Worm (Caenorhabditis elegans): ENCODE data around the gene B0334.20.
A peak's percentile ranks its signal among the peaks of the same experiment; 100 is the strongest.

The B0334.20 gene

DNA sequence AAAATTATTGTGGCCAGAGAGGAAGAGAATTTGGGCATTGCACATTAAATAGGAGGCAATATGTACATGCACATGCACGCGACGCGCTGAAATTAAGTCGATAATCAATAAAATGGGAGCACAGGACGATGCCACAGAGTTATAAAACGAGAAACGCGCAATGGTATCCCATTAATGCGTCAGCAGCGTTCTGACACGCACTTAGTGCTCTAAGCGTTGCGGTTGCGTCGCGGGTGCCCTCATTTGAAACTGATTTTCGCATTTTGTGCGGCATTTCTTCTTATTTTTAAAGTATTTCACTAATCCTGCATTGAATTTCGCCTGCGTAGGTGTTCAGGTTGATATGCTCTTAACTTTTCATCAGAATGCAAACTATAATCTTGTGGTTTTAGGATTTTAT is 47.2 kb downstream of the B0334.20 start, which contains the start of gene rsp-1 (continued):
- peak; percentile 87 for TF ChIP-seq nhr-25 (tag; optimal IDR thresholded peaks at IDR 0.05)
- TF ChIP-seq ztf-11 (tag; optimal IDR thresholded peaks at IDR 0.05): no peak
- TF ChIP-seq lin-15B (tag; optimal IDR thresholded peaks at IDR 0.05): peak; percentile 90
- peak; percentile 45 for TF ChIP-seq skn-1 (tag; optimal IDR thresholded peaks at IDR 0.05)
- peak; percentile 74 for TF ChIP-seq tbx-2 (tag; optimal IDR thresholded peaks at IDR 0.05)
- peak; percentile 95 for TF ChIP-seq pha-4 (tag; optimal IDR thresholded peaks at IDR 0.05)
- TF ChIP-seq ZK546.5 (tag; optimal IDR thresholded peaks at IDR 0.05): no peak
- peak; percentile 96 for TF ChIP-seq nhr-23 (tag; optimal IDR thresholded peaks at IDR 0.05)
- TF ChIP-seq hmg-11 (tag; optimal IDR thresholded peaks at IDR 0.05): peak; percentile 80
- no peak for TF ChIP-seq nhr-67 (tag; optimal IDR thresholded peaks at IDR 0.05)
- TF ChIP-seq ztf-4 (tag; optimal IDR thresholded peaks at IDR 0.05): peak; percentile 50
- peak; percentile 28 for TF ChIP-seq ceh-82 (tag; optimal IDR thresholded peaks at IDR 0.05)
- TF ChIP-seq lin-39 (tag; optimal IDR thresholded peaks at IDR 0.05): peak; percentile 95
- peak; percentile 87 for TF ChIP-seq nhr-43 (tag; optimal IDR thresholded peaks at IDR 0.05; ENCODE audit: poor library complexity, severe bottlenecking)
- TF ChIP-seq egl-5 (tag; optimal IDR thresholded peaks at IDR 0.05): peak; percentile 85
- TF ChIP-seq daf-12 (tag; optimal IDR thresholded peaks at IDR 0.05): no peak
- TF ChIP-seq mml-1 (tag; optimal IDR thresholded peaks at IDR 0.05): no peak
- TF ChIP-seq nhr-12 (tag; optimal IDR thresholded peaks at IDR 0.05): no peak

DNA sequence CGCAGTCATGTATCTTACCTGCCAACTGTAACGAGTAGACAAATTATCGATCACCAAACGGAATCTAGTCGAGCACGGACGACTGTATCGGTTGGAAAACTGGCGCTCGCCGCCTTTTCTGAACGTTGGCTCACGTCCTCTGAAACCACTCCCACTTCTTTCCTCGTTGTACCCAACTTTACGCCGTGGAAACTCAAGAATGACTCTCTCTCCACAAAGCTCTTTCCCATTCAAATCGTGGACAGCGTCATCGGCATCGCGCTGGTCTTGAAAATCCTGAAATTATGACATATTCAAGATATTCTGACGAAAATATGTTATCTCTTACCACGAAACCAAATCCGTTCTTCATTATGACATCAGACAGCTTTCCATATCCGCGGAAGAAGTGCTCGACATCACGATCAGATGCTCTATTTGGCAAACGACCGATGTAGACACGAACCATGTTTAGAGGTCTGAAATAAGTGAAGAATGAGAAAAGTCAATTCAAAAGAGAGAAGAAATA is 47.7 kb downstream of the B0334.20 start, which contains the start of gene rsp-2:
Gene rsp-2, minus strand, starts transcription at position 458 of the 508 bp plus-strand sequence.
- no peak for TF ChIP-seq zag-1 (tag; optimal IDR thresholded peaks at IDR 0.05)
- TF ChIP-seq nhr-12 (tag; optimal IDR thresholded peaks at IDR 0.05): no peak
- TF ChIP-seq ama-1 (optimal IDR thresholded peaks at IDR 0.05): no peak
- no peak for TF ChIP-seq fkh-10 (GFP tag; optimal IDR thresholded peaks at IDR 0.05)
- no peak for TF ChIP-seq nfya-1 (tag; optimal IDR thresholded peaks at IDR 0.05; ENCODE audit: insufficient read depth)
- no peak for TF ChIP-seq fkh-2 (tag; optimal IDR thresholded peaks at IDR 0.05)
- TF ChIP-seq ceh-82 (tag; optimal IDR thresholded peaks at IDR 0.05): no peak
- no peak for TF ChIP-seq nhr-25 (tag; optimal IDR thresholded peaks at IDR 0.05)

ce11 chrII:11451738-11452137 is 48.5 kb downstream of the B0334.20 start:
- TF ChIP-seq tbx-2 (tag; optimal IDR thresholded peaks at IDR 0.05) (no peak), ZK546.5 (tag; optimal IDR thresholded peaks at IDR 0.05) (no peak), ztf-4 (tag; optimal IDR thresholded peaks at IDR 0.05) (no peak), mdl-1 (tag; optimal IDR thresholded peaks at IDR 0.05) (no peak), nhr-237 (tag; optimal IDR thresholded peaks at IDR 0.05) (no peak), lin-39 (tag; optimal IDR thresholded peaks at IDR 0.05) (no peak), lin-15B (tag; optimal IDR thresholded peaks at IDR 0.05) (no peak), nhr-28 (tag; optimal IDR thresholded peaks at IDR 0.05) (no peak), ceh-82 (tag; optimal IDR thresholded peaks at IDR 0.05) (no peak), nhr-76 (tag; optimal IDR thresholded peaks at IDR 0.05) (no peak), fos-1 (tag; optimal IDR thresholded peaks at IDR 0.05) (no peak), lsy-12 (tag; optimal IDR thresholded peaks at IDR 0.05) (no peak), unc-62 (GFP tag; optimal IDR thresholded peaks at IDR 0.05) (no peak), nhr-12 (tag; optimal IDR thresholded peaks at IDR 0.05) (no peak), ztf-11 (tag; optimal IDR thresholded peaks at IDR 0.05) (no peak)

- no peak for TF ChIP-seq pha-4 (tag; optimal IDR thresholded peaks at IDR 0.05)
- no peak for TF ChIP-seq nhr-67 (tag; optimal IDR thresholded peaks at IDR 0.05)
- TF ChIP-seq ztf-11 (tag; optimal IDR thresholded peaks at IDR 0.05): no peak
- TF ChIP-seq nhr-12 (tag; optimal IDR thresholded peaks at IDR 0.05): no peak
- no peak for TF ChIP-seq nhr-28 (tag; optimal IDR thresholded peaks at IDR 0.05)
- no peak for TF ChIP-seq unc-62 (GFP tag; optimal IDR thresholded peaks at IDR 0.05)
- no peak for TF ChIP-seq snpc-4 (tag; optimal IDR thresholded peaks at IDR 0.05)
- TF ChIP-seq pqm-1 (tag; optimal IDR thresholded peaks at IDR 0.05): no peak
- no peak for TF ChIP-seq nhr-11 (tag; optimal IDR thresholded peaks at IDR 0.05)
- TF ChIP-seq ceh-16 (tag; optimal IDR thresholded peaks at IDR 0.05): no peak
- no peak for TF ChIP-seq ama-1 (optimal IDR thresholded peaks at IDR 0.05)
- TF ChIP-seq egl-27 (tag; optimal IDR thresholded peaks at IDR 0.05): no peak
Observed at ce11 chrII:11450882-11451281, 49.4 kb downstream of the B0334.20 start.
